Worm (Caenorhabditis elegans): ENCODE results near the gene lron-14.

DNA sequence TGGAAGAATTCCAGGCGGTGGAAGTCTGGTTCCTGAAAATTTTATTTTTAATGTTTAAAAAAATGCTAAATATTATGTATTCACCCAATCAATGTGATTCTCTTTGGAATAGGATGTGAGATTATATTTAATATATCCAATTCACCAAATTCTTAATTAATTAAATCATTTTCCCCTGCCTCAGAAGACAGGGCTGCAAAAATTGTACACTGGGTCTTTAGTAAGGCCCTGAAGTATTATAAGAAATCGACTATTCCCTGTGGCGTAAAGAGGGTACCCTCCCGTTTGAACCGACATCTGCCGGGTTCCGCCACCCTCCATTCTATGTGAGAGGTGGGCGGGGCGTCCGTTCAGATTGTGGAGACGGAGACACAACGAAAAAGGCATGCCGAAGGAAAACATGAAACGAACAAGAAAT, 55.2 kb downstream of the lron-14 start:
- TF ChIP-seq dao-5 (tag; optimal IDR thresholded peaks at IDR 0.05): no peak
- peak; percentile 57 for TF ChIP-seq him-1 (tag; optimal IDR thresholded peaks at IDR 0.05)

Data from whole organism, L4/young adult.